Worm (Caenorhabditis elegans): ENCODE results near the gene Y38C1AA.19.

DNA sequence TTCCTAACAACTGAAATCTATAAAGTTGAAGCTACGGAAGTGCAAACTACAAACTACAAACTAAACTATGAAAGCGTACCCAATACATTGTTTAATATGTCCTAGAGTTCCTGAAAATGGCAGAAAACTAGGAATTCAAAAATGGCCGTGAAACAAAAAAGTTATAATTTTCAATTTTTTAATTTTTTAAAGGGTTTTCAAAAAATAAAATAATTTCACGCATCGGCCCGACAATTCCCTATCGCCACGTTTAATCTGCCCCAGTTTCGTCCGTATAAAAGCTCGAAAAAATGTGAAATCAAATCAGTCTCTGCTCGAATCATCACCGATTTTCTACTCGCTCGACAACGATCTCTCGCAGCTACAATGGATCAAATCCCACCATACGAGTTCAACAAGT lies 1.3 kb upstream of the Y38C1AA.19 start, which contains the start of gene Y38C1AA.7:
- TF ChIP-seq fos-1 (tag; optimal IDR thresholded peaks at IDR 0.05) (no peak), nhr-77 (tag; optimal IDR thresholded peaks at IDR 0.05) (no peak), peb-1 (tag; optimal IDR thresholded peaks at IDR 0.05) (no peak), nhr-237 (tag; optimal IDR thresholded peaks at IDR 0.05) (no peak), F13H6.1 (tag; optimal IDR thresholded peaks at IDR 0.05) (no peak), ceh-82 (tag; optimal IDR thresholded peaks at IDR 0.05) (no peak), snpc-4 (tag; optimal IDR thresholded peaks at IDR 0.05) (no peak), nhr-10 (tag; optimal IDR thresholded peaks at IDR 0.05) (no peak), ama-1 (optimal IDR thresholded peaks at IDR 0.05) (no peak), lin-11 (tag; optimal IDR thresholded peaks at IDR 0.05) (no peak), nhr-11 (tag; optimal IDR thresholded peaks at IDR 0.05) (no peak), nhr-12 (tag; optimal IDR thresholded peaks at IDR 0.05) (no peak)

Data from whole organism, L2 larva.